Worm (Caenorhabditis elegans) whole organism, early embryonic: ENCODE measurements around the gene pld-1.

Source experiments
- aly-1 ChIP-seq: sonication (generic microtip); optimal IDR thresholded peaks from 2 replicates; lab custom pipeline; 2016; ENCODE audit warnings: missing genetic modification characterization, missing compliant biosample characterization
- ama-1 ChIP-seq: fragments of 150-350 bp; optimal IDR thresholded peaks from 2 replicates; lab custom pipeline; 2014
- ceh-36 ChIP-seq: sonication (generic microtip); optimal IDR thresholded peaks from 2 replicates; lab custom pipeline; 2016; ENCODE audit warnings: missing genetic modification characterization, inconsistent platforms, missing compliant biosample characterization
- ets-7 ChIP-seq: sonication (generic microtip); optimal IDR thresholded peaks from 2 replicates; lab custom pipeline; 2016; ENCODE audit warnings: missing genotype, missing genetic modification characterization, missing compliant biosample characterization
- flt-1 ChIP-seq: fragments of 200-800 bp; sonication (Bioruptor generic); IDR thresholded peaks from 2 replicates; pipeline ENCODE4 v1.3.6; 2022; ENCODE audit warnings: missing genetic modification characterization, missing compliant biosample characterization
- hmbx-1 ChIP-seq: sonication (generic microtip); optimal IDR thresholded peaks from 2 replicates; lab custom pipeline; 2016; ENCODE audit warnings: mild to moderate bottlenecking, missing genetic modification characterization, missing compliant biosample characterization
- hmg-4 ChIP-seq: fragments of 200-800 bp; sonication (Bioruptor generic); optimal IDR thresholded peaks from 2 replicates; lab custom pipeline; 2018; ENCODE audit warnings: mild to moderate bottlenecking, missing genetic modification characterization, missing compliant biosample characterization
- sea-1 ChIP-seq: fragments of 200-800 bp; sonication (Bioruptor generic); conservative IDR thresholded peaks from 2 replicates; pipeline ENCODE4 v1.3.6; 2022; ENCODE audit warnings: missing genetic modification characterization, missing compliant biosample characterization
- tbx-11 ChIP-seq: fragments of 200-800 bp; sonication (Bioruptor generic); IDR thresholded peaks from 2 replicates; pipeline ENCODE4 v1.3.6; 2022; ENCODE audit warnings: missing genetic modification characterization, missing compliant biosample characterization
- tbx-37 ChIP-seq: fragments of 200-800 bp; sonication (Bioruptor generic); conservative IDR thresholded peaks from 2 replicates; pipeline ENCODE4 v1.3.6; 2022; ENCODE audit warnings: missing genetic modification reagents, missing genetic modification characterization, missing compliant biosample characterization

- no peak for TF ChIP-seq ama-1 (lab: Kevin White, UChicago)
- no peak for TF ChIP-seq ceh-36 (tag; lab: Kevin White, UChicago)
- no peak for TF ChIP-seq sea-1 (GFP tag; lab: Robert Waterston, UW)
- TF ChIP-seq hmbx-1 = no peak
- TF ChIP-seq flt-1 (GFP tag; lab: Robert Waterston, UW) = no peak
- no peak for TF ChIP-seq hmg-4
- no peak for TF ChIP-seq tbx-37
- TF ChIP-seq aly-1 (tag; lab: Kevin White, UChicago) = no peak
- TF ChIP-seq ets-7 (tag; lab: Kevin White, UChicago) = no peak
- no peak for TF ChIP-seq tbx-11 (GFP tag; lab: Robert Waterston, UW)
These were observed 42.2 kb downstream of the pld-1 start for ce11 chrII:5049249-5049648.
